Fruit fly (Drosophila melanogaster) whole organism, embryonic: Measurements from ENCODE around the gene Ir92a.

Source experiments
- Adf1 ChIP-seq: fragments of 200-800 bp; sonication (Bioruptor generic); IDR thresholded peaks from 2 replicates; pipeline ENCODE4 v1.3.6; 2022; ENCODE audit warnings: missing biosample characterization, missing genetic modification characterization
- Asciz ChIP-seq: fragments of 200-800 bp; sonication (Bioruptor generic); optimal IDR thresholded peaks from 2 replicates; lab custom pipeline; 2017; ENCODE audit warnings: missing biosample characterization, mild to moderate bottlenecking, missing genetic modification characterization, missing genetic modification reagents
- CG10209 ChIP-seq: fragments of 200-800 bp; sonication (Bioruptor generic); optimal IDR thresholded peaks from 3 replicates; lab custom pipeline; 2017; ENCODE audit warnings: missing biosample characterization, mild to moderate bottlenecking, missing genetic modification characterization, missing genetic modification reagents
- CG10543 ChIP-seq: fragments of 200-800 bp; sonication (Bioruptor generic); optimal IDR thresholded peaks from 3 replicates; lab custom pipeline; 2017; ENCODE audit warnings: missing biosample characterization, mild to moderate bottlenecking, missing genetic modification characterization, moderate library complexity
- CG11085 ChIP-seq: fragments of 200-800 bp; sonication (Bioruptor generic); IDR thresholded peaks from 2 replicates; pipeline ENCODE4 v1.3.6; 2022; ENCODE audit warnings: missing biosample characterization, missing genetic modification characterization
- CG11247 ChIP-seq: fragments of 200-800 bp; sonication (Bioruptor generic); IDR thresholded peaks from 2 replicates; pipeline ENCODE4 v1.3.6; 2022; ENCODE audit warnings: missing biosample characterization, missing genetic modification characterization
- CG12391 ChIP-seq: fragments of 200-800 bp; sonication (Bioruptor generic); optimal IDR thresholded peaks from 3 replicates; lab custom pipeline; 2018; ENCODE audit warnings: missing biosample characterization, mild to moderate bottlenecking, missing genetic modification characterization, moderate library complexity
- CG14667 ChIP-seq: fragments of 200-800 bp; sonication (Bioruptor generic); IDR thresholded peaks from 2 replicates; pipeline ENCODE4 v1.3.6; 2022; ENCODE audit warnings: missing biosample characterization, missing genetic modification characterization
- CG14860 ChIP-seq: fragments of 200-800 bp; sonication (Bioruptor generic); IDR thresholded peaks from 3 replicates; pipeline ENCODE4 v1.3.6; 2022; ENCODE audit warnings: missing biosample characterization, missing genetic modification characterization; ENCODE audit not compliant: partially characterized antibody
- CG17612 ChIP-seq: fragments of 200-800 bp; sonication (Bioruptor generic); IDR thresholded peaks from 2 replicates; pipeline ENCODE4 v1.3.6; 2022; ENCODE audit warnings: missing biosample characterization, missing genetic modification characterization
- CG1832 ChIP-seq: fragments of 200-800 bp; sonication (Bioruptor generic); optimal IDR thresholded peaks from 2 replicates; lab custom pipeline; 2017; ENCODE audit warnings: missing biosample characterization, mild to moderate bottlenecking, missing genetic modification characterization, inconsistent platforms
- CG18599 ChIP-seq: fragments of 200-800 bp; sonication (Bioruptor generic); optimal IDR thresholded peaks from 3 replicates; lab custom pipeline; 2017; ENCODE audit warnings: missing biosample characterization, missing genetic modification characterization, mild to moderate bottlenecking, moderate library complexity, missing genetic modification reagents
- CG2199 ChIP-seq: fragments of 200-800 bp; sonication (Bioruptor generic); IDR thresholded peaks from 3 replicates; pipeline ENCODE4 v1.3.6; 2022; ENCODE audit warnings: missing biosample characterization, missing genetic modification characterization
- CG2875 ChIP-seq: fragments of 200-800 bp; sonication (Bioruptor generic); optimal IDR thresholded peaks from 2 replicates; lab custom pipeline; 2017; ENCODE audit warnings: missing biosample characterization, mild to moderate bottlenecking, missing genetic modification characterization, missing genetic modification reagents
- CG31388 ChIP-seq: fragments of 200-800 bp; sonication (Bioruptor generic); optimal IDR thresholded peaks from 2 replicates; lab custom pipeline; 2016; ENCODE audit warnings: missing biosample characterization, missing genetic modification characterization
- CG9609 ChIP-seq: fragments of 200-800 bp; sonication (Bioruptor generic); optimal IDR thresholded peaks from 3 replicates; lab custom pipeline; 2016; ENCODE audit warnings: missing biosample characterization, missing genetic modification characterization
- CG9727 ChIP-seq: fragments of 200-800 bp; sonication (Bioruptor generic); optimal IDR thresholded peaks from 3 replicates; lab custom pipeline; 2017; ENCODE audit warnings: missing biosample characterization, mild to moderate bottlenecking, missing genetic modification characterization
- CTCF ChIP-seq: fragments of 200-800 bp; sonication (Bioruptor generic); optimal IDR thresholded peaks from 2 replicates; lab custom pipeline; 2017; ENCODE audit warnings: missing biosample characterization, mild to moderate bottlenecking, missing genetic modification characterization, moderate library complexity
- Dref ChIP-seq: fragments of 200-800 bp; sonication (Bioruptor generic); IDR thresholded peaks from 2 replicates; pipeline ENCODE4 v1.3.6; 2022; ENCODE audit warnings: missing biosample characterization, missing genetic modification characterization
- Fer2 ChIP-seq: fragments of 200-800 bp; sonication (Bioruptor generic); optimal IDR thresholded peaks from 2 replicates; lab custom pipeline; 2018; ENCODE audit warnings: missing biosample characterization, mild to moderate bottlenecking, missing genetic modification characterization, moderate library complexity
- HLH3B ChIP-seq: fragments of 200-800 bp; sonication (Bioruptor generic); IDR thresholded peaks from 2 replicates; pipeline ENCODE4 v1.3.6; 2022; ENCODE audit warnings: missing biosample characterization, missing genetic modification characterization
- Kr ChIP-seq: fragments of 200-800 bp; sonication (Bioruptor generic); optimal IDR thresholded peaks from 2 replicates; lab custom pipeline; 2017; ENCODE audit warnings: missing biosample characterization, mild to moderate bottlenecking, missing genetic modification characterization
- Max ChIP-seq: fragments of 200-800 bp; sonication (Bioruptor generic); optimal IDR thresholded peaks from 2 replicates; lab custom pipeline; 2016; ENCODE audit warnings: missing biosample characterization, mild to moderate bottlenecking, missing genetic modification characterization
- Mrtf ChIP-seq: fragments of 200-800 bp; sonication (Bioruptor generic); IDR thresholded peaks from 3 replicates; pipeline ENCODE4 v1.3.6; 2022; ENCODE audit warnings: missing biosample characterization, missing genetic modification characterization
- Nf-YA ChIP-seq: fragments of 200-800 bp; sonication (Bioruptor generic); IDR thresholded peaks from 2 replicates; pipeline ENCODE4 v1.3.6; 2022; ENCODE audit warnings: missing biosample characterization, missing genetic modification characterization
- Pdp1 ChIP-seq, 2 experiments: fragments of 200-800 bp; sonication (Bioruptor generic); optimal IDR thresholded peaks; 3 replicates each; lab custom pipeline; 2016; ENCODE audit warnings: missing biosample characterization in 2 of 2, missing genetic modification characterization in 2 of 2, mild to moderate bottlenecking in 1 of 2, moderate library complexity in 1 of 2
- Rx ChIP-seq: fragments of 200-800 bp; sonication (Bioruptor generic); IDR thresholded peaks from 2 replicates; pipeline ENCODE4 v1.3.6; 2022; ENCODE audit warnings: missing biosample characterization, missing genetic modification characterization
- Scr ChIP-seq: fragments of 200-800 bp; sonication (Bioruptor generic); IDR thresholded peaks from 2 replicates; pipeline ENCODE4 v1.3.6; 2022; ENCODE audit warnings: missing biosample characterization, missing genetic modification characterization; ENCODE audit not compliant: partially characterized antibody
- Side ChIP-seq: fragments of 200-800 bp; sonication (Bioruptor generic); optimal IDR thresholded peaks from 2 replicates; lab custom pipeline; 2016; ENCODE audit warnings: missing biosample characterization, missing genetic modification characterization
- Sox100B ChIP-seq: fragments of 200-800 bp; sonication (Bioruptor generic); optimal IDR thresholded peaks from 3 replicates; lab custom pipeline; 2018; ENCODE audit warnings: missing biosample characterization, mild to moderate bottlenecking, missing genetic modification characterization
- Ssrp ChIP-seq: fragments of 200-800 bp; sonication (Bioruptor generic); optimal IDR thresholded peaks from 2 replicates; lab custom pipeline; 2018; ENCODE audit warnings: missing biosample characterization, mild to moderate bottlenecking, missing genetic modification characterization, moderate library complexity
- Xbp1 ChIP-seq: fragments of 200-800 bp; sonication (Bioruptor generic); optimal IDR thresholded peaks from 3 replicates; lab custom pipeline; 2016; ENCODE audit warnings: missing biosample characterization, mild to moderate bottlenecking, missing genetic modification characterization
- Xrp1 ChIP-seq: fragments of 200-800 bp; sonication (Bioruptor generic); IDR thresholded peaks from 2 replicates; pipeline ENCODE4 v1.3.6; 2022; ENCODE audit warnings: missing biosample characterization, missing genetic modification characterization
- aop ChIP-seq: fragments of 200-800 bp; sonication (Bioruptor generic); IDR thresholded peaks from 2 replicates; pipeline ENCODE4 v1.3.6; 2022; ENCODE audit warnings: missing biosample characterization, missing genetic modification characterization
- br ChIP-seq: fragments of >200 bp; optimal IDR thresholded peaks from 2 replicates; lab custom pipeline; 2017
- cad ChIP-seq: fragments of >200 bp; optimal IDR thresholded peaks from 2 replicates; lab custom pipeline; 2017; ENCODE audit warnings: missing biosample characterization, missing genetic modification characterization
- croc ChIP-seq: fragments of 200-800 bp; sonication (Bioruptor generic); conservative IDR thresholded peaks from 3 replicates; pipeline ENCODE4 v1.3.6; 2022; ENCODE audit warnings: missing biosample characterization, missing genetic modification characterization
- dimm ChIP-seq: fragments of 200-800 bp; sonication (Bioruptor generic); IDR thresholded peaks from 2 replicates; pipeline ENCODE4 v1.3.6; 2022; ENCODE audit warnings: missing biosample characterization, missing genetic modification characterization
- gfzf ChIP-seq: fragments of 200-800 bp; sonication (Bioruptor generic); optimal IDR thresholded peaks from 2 replicates; lab custom pipeline; 2016; ENCODE audit warnings: missing biosample characterization, mild to moderate bottlenecking, missing genetic modification characterization, moderate library complexity
- hbn ChIP-seq: fragments of 200-800 bp; sonication (Bioruptor generic); IDR thresholded peaks from 2 replicates; pipeline ENCODE4 v1.3.6; 2022; ENCODE audit warnings: missing biosample characterization, missing genetic modification characterization; ENCODE audit not compliant: partially characterized antibody
- kay ChIP-seq: fragments of 200-800 bp; sonication (Bioruptor generic); optimal IDR thresholded peaks from 2 replicates; lab custom pipeline; 2016; ENCODE audit warnings: missing biosample characterization, missing genetic modification characterization
- luna ChIP-seq: fragments of 200-800 bp; sonication (Bioruptor generic); optimal IDR thresholded peaks from 2 replicates; lab custom pipeline; 2016; ENCODE audit warnings: missing biosample characterization, missing genetic modification characterization
- maf-S ChIP-seq: fragments of 200-800 bp; sonication (Bioruptor generic); optimal IDR thresholded peaks from 2 replicates; lab custom pipeline; 2016; ENCODE audit warnings: missing biosample characterization, missing genetic modification characterization
- mam ChIP-seq: fragments of 200-800 bp; sonication (Bioruptor generic); optimal IDR thresholded peaks from 3 replicates; lab custom pipeline; 2016; ENCODE audit warnings: missing biosample characterization, missing genetic modification characterization
- mld ChIP-seq: fragments of 200-800 bp; sonication (Bioruptor generic); IDR thresholded peaks from 3 replicates; pipeline ENCODE4 v1.3.6; 2022; ENCODE audit warnings: missing biosample characterization, missing genetic modification characterization; ENCODE audit not compliant: partially characterized antibody
- onecut ChIP-seq: fragments of 200-800 bp; sonication (Bioruptor generic); IDR thresholded peaks from 2 replicates; pipeline ENCODE4 v1.3.6; 2022; ENCODE audit warnings: missing biosample characterization, missing genetic modification characterization
- pros ChIP-seq: fragments of 200-800 bp; sonication (Bioruptor generic); optimal IDR thresholded peaks from 3 replicates; lab custom pipeline; 2019; ENCODE audit warnings: missing biosample characterization, mild to moderate bottlenecking, missing genetic modification characterization, moderate library complexity
- stwl ChIP-seq: fragments of 200-800 bp; sonication (Bioruptor generic); optimal IDR thresholded peaks from 3 replicates; lab custom pipeline; 2018; ENCODE audit warnings: missing biosample characterization, mild to moderate bottlenecking, missing genetic modification characterization, moderate library complexity
- tin ChIP-seq: fragments of 200-800 bp; sonication (Bioruptor generic); optimal IDR thresholded peaks from 3 replicates; lab custom pipeline; 2016; ENCODE audit warnings: missing biosample characterization, missing genetic modification characterization
- tx ChIP-seq: fragments of 200-800 bp; sonication (Bioruptor generic); optimal IDR thresholded peaks from 2 replicates; lab custom pipeline; 2016; ENCODE audit warnings: missing biosample characterization, missing genetic modification characterization
- wek ChIP-seq: fragments of 200-800 bp; sonication (Bioruptor generic); optimal IDR thresholded peaks from 3 replicates; lab custom pipeline; 2018; ENCODE audit warnings: missing biosample characterization, mild to moderate bottlenecking, missing genetic modification characterization, moderate library complexity

Gene Ir92a

DNA sequence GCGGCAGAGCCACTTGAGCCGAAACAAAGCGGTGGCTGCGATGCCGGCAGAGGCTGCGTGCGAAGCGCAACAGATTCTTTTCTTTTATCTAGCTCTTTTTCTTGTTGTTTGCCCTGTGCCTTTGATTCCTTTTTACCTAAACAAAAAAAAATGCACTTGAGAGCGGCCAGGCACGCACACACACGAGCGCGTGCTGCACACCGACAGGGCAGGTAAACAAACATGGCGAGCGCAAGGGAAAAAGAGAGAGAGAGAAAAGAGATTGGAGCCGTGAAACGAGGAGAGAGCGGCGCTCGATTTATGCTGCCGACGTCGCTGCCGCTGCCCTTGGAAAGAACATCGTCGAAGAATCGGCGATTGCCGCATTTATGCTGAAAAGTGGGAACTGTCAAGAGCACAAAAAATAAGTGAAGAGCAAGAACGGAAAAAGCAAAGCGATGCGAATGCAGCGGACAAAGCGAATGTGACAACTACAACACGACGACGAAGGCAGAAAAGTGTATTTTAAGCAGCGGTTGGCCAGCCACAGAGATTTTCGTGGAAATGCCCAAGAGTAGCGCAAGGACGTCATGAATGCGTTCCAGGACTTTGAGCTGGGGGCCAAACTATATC is 45.8 kb upstream of the Ir92a start (continued):
- TF ChIP-seq Asciz (GFP tag; lab: Kevin White, UChicago), result no peak
- no peak for TF ChIP-seq stwl
- TF ChIP-seq tx, result no peak
- no peak for TF ChIP-seq tin (GFP tag; lab: Kevin White, UChicago)
- TF ChIP-seq Mrtf (GFP tag; lab: Robert Waterston, UW), result no peak
- no peak for TF ChIP-seq HLH3B (GFP tag; lab: Robert Waterston, UW)
- no peak for TF ChIP-seq Kr (GFP tag; lab: Kevin White, UChicago)
- peak; percentile 57; the same call in 1 of the 2 replicates for TF ChIP-seq Adf1 (GFP tag; lab: Robert Waterston, UW)
- no peak for TF ChIP-seq Max (GFP tag; lab: Kevin White, UChicago)
- no peak for TF ChIP-seq Xbp1 (GFP tag; lab: Kevin White, UChicago)
- no peak for TF ChIP-seq CG18599 (GFP tag; lab: Kevin White, UChicago)
- no peak for TF ChIP-seq CG31388 (GFP tag; lab: Kevin White, UChicago)
- no peak for TF ChIP-seq Dref (GFP tag; lab: Robert Waterston, UW)
- TF ChIP-seq CG14667, result no peak
- no peak for TF ChIP-seq mam (GFP tag; lab: Kevin White, UChicago)
- no peak for TF ChIP-seq CG2875 (GFP tag; lab: Kevin White, UChicago)
- TF ChIP-seq CG9727 (GFP tag; lab: Kevin White, UChicago), result no peak
- TF ChIP-seq mld, result no peak
- no peak for TF ChIP-seq CG12391 (tag; lab: Kevin White, UChicago)
- TF ChIP-seq Scr (GFP tag; lab: Robert Waterston, UW), result peak; percentile 37; the same call in 1 of the 2 replicates
- 0 out of 3 replicates have a peak, but pooled peaks have one; percentile 2 for TF ChIP-seq croc (GFP tag; lab: Robert Waterston, UW)
- TF ChIP-seq CG14860 (GFP tag; lab: Robert Waterston, UW), result 0 out of 3 replicates have a peak, but pooled peaks have one; percentile 9
- TF ChIP-seq wek, result no peak
- no peak for TF ChIP-seq kay (GFP tag; lab: Kevin White, UChicago)
- no peak for TF ChIP-seq Nf-YA (GFP tag; lab: Robert Waterston, UW)
- TF ChIP-seq Fer2 (tag; lab: Kevin White, UChicago), result no peak
- TF ChIP-seq CG2199 (GFP tag; lab: Robert Waterston, UW), result peak; percentile 38; the same call in 1 of the 3 replicates
- TF ChIP-seq pros (GFP tag; lab: Kevin White, UChicago), result peak; percentile 81
- no peak for TF ChIP-seq Sox100B
- TF ChIP-seq dimm (GFP tag; lab: Robert Waterston, UW), result no peak
- TF ChIP-seq luna (GFP tag; lab: Kevin White, UChicago), result no peak
- TF ChIP-seq gfzf, result no peak
- no peak for TF ChIP-seq CG9609
- TF ChIP-seq CG17612 (GFP tag; lab: Robert Waterston, UW), result no peak
- no peak for TF ChIP-seq Ssrp (tag; lab: Kevin White, UChicago)
- no peak for TF ChIP-seq CTCF (GFP tag; lab: Kevin White, UChicago)
- TF ChIP-seq CG11085 (GFP tag; lab: Robert Waterston, UW), result no peak
- TF ChIP-seq cad (GFP tag; lab: Kevin White, UChicago), result peak; percentile 72
- TF ChIP-seq Side (GFP tag; lab: Kevin White, UChicago), result no peak
- peak; percentile 26 for TF ChIP-seq CG1832 (GFP tag; lab: Kevin White, UChicago)
- no peak for TF ChIP-seq onecut (GFP tag; lab: Robert Waterston, UW)
- no peak for TF ChIP-seq aop (GFP tag; lab: Robert Waterston, UW)
- TF ChIP-seq br (lab: Kevin White, UChicago), result no peak
- no peak for TF ChIP-seq hbn (GFP tag; lab: Robert Waterston, UW)
- TF ChIP-seq CG10543 (GFP tag; lab: Kevin White, UChicago), result no peak
- no peak for TF ChIP-seq Rx
- TF ChIP-seq maf-S (GFP tag; lab: Kevin White, UChicago), result no peak
- peak in 1 of 2 experiments; percentile 40 for TF ChIP-seq Pdp1 (GFP tag; optimal IDR thresholded peaks at IDR 0.05; lab: Kevin White, UChicago)
- no peak for TF ChIP-seq CG11247
- no peak for TF ChIP-seq CG10209 (GFP tag; lab: Kevin White, UChicago)
- TF ChIP-seq Xrp1, result no peak
